Worm (Caenorhabditis elegans): ENCODE data around the gene K09C6.2.

DNA sequence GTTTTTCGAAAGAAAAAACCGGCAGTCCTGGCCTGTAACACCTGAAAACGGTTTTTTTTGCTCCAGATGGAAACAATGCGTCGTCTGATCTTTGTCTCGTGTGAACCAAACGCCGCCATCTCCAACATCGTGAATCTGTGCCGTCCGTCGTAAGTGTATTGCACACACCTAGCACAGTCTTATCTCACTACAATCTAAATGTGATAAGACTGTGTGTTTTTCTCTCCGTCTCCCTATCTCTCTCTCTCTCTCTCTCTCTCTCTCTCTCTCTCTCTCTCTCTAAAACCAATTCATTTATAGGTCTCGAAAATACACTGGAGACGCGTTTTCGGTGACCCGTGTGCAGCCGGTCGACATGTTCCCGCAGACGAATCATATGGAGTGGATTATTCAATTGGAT, 53.9 kb downstream of the K09C6.2 start:
- TF ChIP-seq ama-1 (optimal IDR thresholded peaks at IDR 0.05) (no peak), unc-39 (tag; optimal IDR thresholded peaks at IDR 0.05) (no peak), snpc-4 (tag; optimal IDR thresholded peaks at IDR 0.05) (no peak), unc-62 (GFP tag; optimal IDR thresholded peaks at IDR 0.05) (no peak), elt-3 (tag; optimal IDR thresholded peaks at IDR 0.05) (peak in 1 of 3 experiments; percentile 61)

All from whole organism, L3 larva.